Fruit fly (Drosophila melanogaster) whole organism, embryonic: Measurements from ENCODE around the gene Nepl20.
A peak's percentile ranks its signal among the peaks of the same experiment; 100 is the strongest.

Experiments
- Abd-B ChIP-seq: fragments of 200-800 bp; sonication (Bioruptor generic); optimal IDR thresholded peaks from 2 replicates; lab custom pipeline; 2018; ENCODE audit warnings: missing biosample characterization, mild to moderate bottlenecking, missing genetic modification characterization, moderate library complexity
- Aef1 ChIP-seq: fragments of 200-800 bp; sonication (Bioruptor generic); IDR thresholded peaks from 3 replicates; pipeline ENCODE4 v1.3.6; 2022; ENCODE audit warnings: missing biosample characterization, missing genetic modification characterization
- CG10565 ChIP-seq: fragments of 200-800 bp; sonication (Bioruptor generic); optimal IDR thresholded peaks from 3 replicates; lab custom pipeline; 2016; ENCODE audit warnings: missing biosample characterization, mild to moderate bottlenecking, missing genetic modification characterization
- CG12219 ChIP-seq: fragments of 200-800 bp; sonication (Bioruptor generic); optimal IDR thresholded peaks from 3 replicates; lab custom pipeline; 2018; ENCODE audit warnings: missing biosample characterization, mild to moderate bottlenecking, missing genetic modification characterization
- CG17186 ChIP-seq: fragments of 200-800 bp; sonication (Bioruptor generic); optimal IDR thresholded peaks from 3 replicates; lab custom pipeline; 2017; ENCODE audit warnings: missing biosample characterization, missing genetic modification reagents, missing genetic modification characterization
- CG17829 ChIP-seq: fragments of 200-800 bp; optimal IDR thresholded peaks from 2 replicates; lab custom pipeline; 2019; ENCODE audit warnings: missing biosample characterization, mild to moderate bottlenecking, missing genetic modification characterization, moderate library complexity
- CG1832 ChIP-seq: fragments of 200-800 bp; sonication (Bioruptor generic); optimal IDR thresholded peaks from 2 replicates; lab custom pipeline; 2017; ENCODE audit warnings: missing biosample characterization, mild to moderate bottlenecking, missing genetic modification characterization, inconsistent platforms
- CG31388 ChIP-seq: fragments of 200-800 bp; sonication (Bioruptor generic); optimal IDR thresholded peaks from 2 replicates; lab custom pipeline; 2016; ENCODE audit warnings: missing biosample characterization, missing genetic modification characterization
- CG31441 ChIP-seq: fragments of 200-800 bp; sonication (Bioruptor generic); IDR thresholded peaks from 2 replicates; pipeline ENCODE4 v1.3.6; 2022; ENCODE audit warnings: missing biosample characterization, missing genetic modification characterization
- CG3995 ChIP-seq: fragments of 200-800 bp; sonication (Bioruptor generic); optimal IDR thresholded peaks from 3 replicates; lab custom pipeline; 2016; ENCODE audit warnings: missing biosample characterization, missing genetic modification characterization
- CG4282 ChIP-seq: fragments of 200-800 bp; sonication (Bioruptor generic); optimal IDR thresholded peaks from 2 replicates; lab custom pipeline; 2016; ENCODE audit warnings: missing biosample characterization, missing genetic modification characterization
- CG4820 ChIP-seq: fragments of 200-800 bp; sonication (Bioruptor generic); optimal IDR thresholded peaks from 3 replicates; lab custom pipeline; 2016; ENCODE audit warnings: missing biosample characterization, missing genetic modification characterization
- CG6683 ChIP-seq: fragments of 200-800 bp; sonication (Bioruptor generic); optimal IDR thresholded peaks from 2 replicates; lab custom pipeline; 2017; ENCODE audit warnings: missing biosample characterization, mild to moderate bottlenecking, missing genetic modification characterization, missing genetic modification reagents
- CG7357 ChIP-seq: fragments of 200-800 bp; sonication (Bioruptor generic); IDR thresholded peaks from 3 replicates; pipeline ENCODE4 v1.3.6; 2022; ENCODE audit warnings: missing biosample characterization, missing genetic modification characterization
- CG7963 ChIP-seq: fragments of 200-800 bp; sonication (Bioruptor generic); IDR thresholded peaks from 3 replicates; pipeline ENCODE4 v1.3.6; 2022; ENCODE audit warnings: missing biosample characterization, missing genetic modification characterization; ENCODE audit not compliant: partially characterized antibody
- CG9437 ChIP-seq: fragments of 200-800 bp; sonication (Bioruptor generic); optimal IDR thresholded peaks from 2 replicates; lab custom pipeline; 2018; ENCODE audit warnings: missing biosample characterization, mild to moderate bottlenecking, missing genetic modification characterization
- CG9932 ChIP-seq: fragments of 200-800 bp; sonication (Bioruptor generic); IDR thresholded peaks from 2 replicates; pipeline ENCODE4 v1.3.6; 2022; ENCODE audit warnings: missing biosample characterization, missing genetic modification characterization
- D19A ChIP-seq: fragments of 200-800 bp; optimal IDR thresholded peaks from 3 replicates; lab custom pipeline; 2019; ENCODE audit warnings: missing biosample characterization, mild to moderate bottlenecking, missing genetic modification characterization, moderate library complexity
- D19B ChIP-seq: fragments of 200-800 bp; sonication (Bioruptor generic); optimal IDR thresholded peaks from 2 replicates; lab custom pipeline; 2017; ENCODE audit warnings: missing biosample characterization, mild to moderate bottlenecking, missing genetic modification characterization
- Dip3 ChIP-seq: fragments of 200-800 bp; sonication (Bioruptor generic); optimal IDR thresholded peaks from 3 replicates; lab custom pipeline; 2016; ENCODE audit warnings: missing biosample characterization, missing genetic modification characterization
- Elba2 ChIP-seq: fragments of 200-800 bp; sonication (Bioruptor generic); optimal IDR thresholded peaks from 3 replicates; lab custom pipeline; 2016; ENCODE audit warnings: missing biosample characterization, missing genetic modification characterization
- H15 ChIP-seq: fragments of 200-800 bp; sonication (Bioruptor generic); IDR thresholded peaks from 3 replicates; pipeline ENCODE4 v1.3.6; 2022; ENCODE audit warnings: missing biosample characterization, missing genetic modification characterization
- Hr3 ChIP-seq: fragments of 200-800 bp; sonication (Bioruptor generic); optimal IDR thresholded peaks from 3 replicates; lab custom pipeline; 2016; ENCODE audit warnings: missing biosample characterization, missing genetic modification characterization
- Hsf ChIP-seq: fragments of 200-800 bp; sonication (Bioruptor generic); optimal IDR thresholded peaks from 3 replicates; lab custom pipeline; 2016; ENCODE audit warnings: missing biosample characterization, missing genetic modification characterization
- Lpt ChIP-seq: fragments of >200 bp; optimal IDR thresholded peaks from 2 replicates; lab custom pipeline; 2018; ENCODE audit warnings: missing biosample characterization, missing genetic modification characterization
- NC2α ChIP-seq: fragments of 200-800 bp; sonication (Bioruptor generic); optimal IDR thresholded peaks from 2 replicates; lab custom pipeline; 2016; ENCODE audit warnings: missing biosample characterization, missing genetic modification characterization
- Nf-YB ChIP-seq: fragments of 200-800 bp; sonication (Bioruptor generic); optimal IDR thresholded peaks from 3 replicates; lab custom pipeline; 2019; ENCODE audit warnings: missing biosample characterization, mild to moderate bottlenecking, missing genetic modification characterization, moderate library complexity
- Sox102F ChIP-seq: fragments of 200-800 bp; sonication (Bioruptor generic); optimal IDR thresholded peaks from 2 replicates; lab custom pipeline; 2018; ENCODE audit warnings: missing biosample characterization, mild to moderate bottlenecking, missing genetic modification characterization, moderate library complexity
- Trl ChIP-seq, 3 experiments: fragments of >200 bp in 2 of 3; fragments of 200-800 bp in 1 of 3; sonication (Bioruptor generic) in 1 of 3; optimal IDR thresholded peaks; 2 replicates in 1 of 3; 3 replicates in 2 of 3; lab custom pipeline; 2016 to 2017; ENCODE audit warnings: missing biosample characterization in 1 of 3, missing genetic modification characterization in 1 of 3
- ap ChIP-seq: fragments of 200-800 bp; sonication (Bioruptor generic); IDR thresholded peaks from 2 replicates; pipeline ENCODE4 v1.3.6; 2022; ENCODE audit warnings: missing biosample characterization, missing genetic modification characterization
- ase ChIP-seq: fragments of 200-800 bp; sonication (Bioruptor generic); IDR thresholded peaks from 3 replicates; pipeline ENCODE4 v1.3.6; 2022; ENCODE audit warnings: missing biosample characterization, missing genetic modification characterization
- ash1 ChIP-seq: fragments of 200-800 bp; sonication (Bioruptor generic); optimal IDR thresholded peaks from 2 replicates; lab custom pipeline; 2018; ENCODE audit warnings: missing biosample characterization, mild to moderate bottlenecking, missing genetic modification characterization
- ato ChIP-seq: fragments of 200-800 bp; sonication (Bioruptor generic); IDR thresholded peaks from 2 replicates; pipeline ENCODE4 v1.3.6; 2022; ENCODE audit warnings: missing biosample characterization, missing genetic modification characterization; ENCODE audit not compliant: partially characterized antibody
- bigmax ChIP-seq: fragments of 200-800 bp; sonication (Bioruptor generic); optimal IDR thresholded peaks from 2 replicates; lab custom pipeline; 2018; ENCODE audit warnings: missing biosample characterization, mild to moderate bottlenecking, missing genetic modification characterization
- btn ChIP-seq: fragments of 200-800 bp; sonication (Bioruptor generic); optimal IDR thresholded peaks from 2 replicates; lab custom pipeline; 2016; ENCODE audit warnings: missing biosample characterization, missing genetic modification characterization
- chif ChIP-seq, 2 experiments: fragments of 200-800 bp; sonication (Bioruptor generic); optimal IDR thresholded peaks; 3 replicates each; lab custom pipeline; 2016; ENCODE audit warnings: missing biosample characterization in 2 of 2, missing genetic modification characterization in 2 of 2
- ci ChIP-seq: fragments of 200-800 bp; sonication (Bioruptor generic); IDR thresholded peaks from 3 replicates; pipeline ENCODE4 v1.3.6; 2022; ENCODE audit warnings: missing biosample characterization, missing genetic modification characterization
- gt ChIP-seq: fragments of 200-800 bp; sonication (Bioruptor generic); IDR thresholded peaks from 2 replicates; pipeline ENCODE4 v1.3.6; 2022; ENCODE audit warnings: missing biosample characterization, missing genetic modification characterization
- kni ChIP-seq: fragments of 200-800 bp; sonication (Bioruptor generic); optimal IDR thresholded peaks from 3 replicates; lab custom pipeline; 2017; ENCODE audit warnings: mild to moderate bottlenecking, missing biosample characterization, missing genetic modification reagents, missing genetic modification characterization
- pb ChIP-seq: fragments of 200-800 bp; sonication (Bioruptor generic); optimal IDR thresholded peaks from 3 replicates; lab custom pipeline; 2016; ENCODE audit warnings: missing biosample characterization, missing genetic modification characterization
- pfk ChIP-seq: fragments of 200-800 bp; sonication (Bioruptor generic); optimal IDR thresholded peaks from 2 replicates; lab custom pipeline; 2018; ENCODE audit warnings: missing biosample characterization, mild to moderate bottlenecking, missing genetic modification characterization, moderate library complexity
- pita ChIP-seq: fragments of 200-800 bp; sonication (Bioruptor generic); optimal IDR thresholded peaks from 2 replicates; lab custom pipeline; 2017; ENCODE audit warnings: missing biosample characterization, mild to moderate bottlenecking, missing genetic modification characterization
- psq ChIP-seq: fragments of 200-800 bp; sonication (Bioruptor generic); optimal IDR thresholded peaks from 2 replicates; lab custom pipeline; 2017; ENCODE audit warnings: missing biosample characterization, missing genetic modification characterization
- pum ChIP-seq: fragments of 200-800 bp; sonication (Bioruptor generic); optimal IDR thresholded peaks from 2 replicates; lab custom pipeline; 2016; ENCODE audit warnings: missing biosample characterization, missing genetic modification characterization
- ro ChIP-seq: fragments of 200-800 bp; sonication (Bioruptor generic); IDR thresholded peaks from 2 replicates; pipeline ENCODE4 v1.3.6; 2022; ENCODE audit warnings: missing biosample characterization, missing genetic modification characterization
- sc ChIP-seq, 3 experiments: fragments of >200 bp in 2 of 3; fragments of 200-800 bp in 1 of 3; sonication (Bioruptor generic) in 1 of 3; optimal IDR thresholded peaks; 2 replicates in 2 of 3; 3 replicates in 1 of 3; lab custom pipeline; 2017; ENCODE audit warnings: mild to moderate bottlenecking in 1 of 3, missing biosample characterization in 1 of 3, missing genetic modification characterization in 1 of 3, missing genetic modification reagents in 1 of 3
- tna ChIP-seq: fragments of 200-800 bp; sonication (Bioruptor generic); IDR thresholded peaks from 2 replicates; pipeline ENCODE4 v1.3.6; 2022; ENCODE audit warnings: missing biosample characterization, missing genetic modification characterization; ENCODE audit not compliant: partially characterized antibody
- toy ChIP-seq: fragments of 200-800 bp; sonication (Bioruptor generic); IDR thresholded peaks from 2 replicates; pipeline ENCODE4 v1.3.6; 2022; ENCODE audit warnings: missing biosample characterization, missing genetic modification characterization

Gene Nepl20

DNA sequence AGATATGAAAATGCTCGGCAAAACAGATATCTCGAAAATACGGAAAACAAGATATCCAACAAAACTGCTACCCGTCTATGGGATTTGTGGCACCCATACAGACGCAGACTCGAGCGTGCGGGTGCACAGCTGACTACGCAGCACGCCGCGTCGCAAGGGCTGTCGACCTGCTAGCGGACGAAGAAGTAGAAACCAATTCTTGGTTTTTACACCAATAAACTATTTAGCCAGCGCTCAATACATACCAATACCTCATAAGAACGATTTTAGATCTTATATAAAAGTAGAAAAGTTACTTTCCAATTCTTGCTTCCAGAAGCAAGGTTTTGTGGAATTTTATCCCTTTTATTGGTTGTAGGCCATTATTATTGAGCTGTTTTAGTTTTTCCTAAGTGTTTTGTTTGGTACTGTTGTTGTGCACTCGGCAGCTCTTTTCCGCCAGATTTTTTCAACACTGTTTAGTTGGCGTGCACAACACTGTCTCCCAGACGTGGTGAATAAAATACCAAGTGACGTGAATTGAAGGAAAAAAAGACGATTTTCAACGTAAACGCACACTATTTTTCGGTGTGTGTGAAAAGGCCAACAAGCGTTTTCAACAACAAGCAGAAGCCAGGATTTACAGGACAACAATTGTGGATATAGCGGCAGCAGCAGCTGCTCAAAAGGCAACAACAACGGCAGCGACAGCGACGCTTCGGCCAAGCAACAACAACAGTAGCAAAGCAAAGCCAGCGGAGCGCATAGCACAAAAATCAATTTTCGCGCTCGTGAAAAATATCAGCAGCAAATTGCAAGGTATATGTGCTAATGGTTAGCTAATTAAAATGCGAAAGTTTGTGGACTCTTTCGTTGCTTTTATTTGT lies 8.2 kb downstream of the Nepl20 start (continued):
- TF ChIP-seq btn (GFP tag; lab: Kevin White, UChicago) (no peak), NC2α (GFP tag; lab: Kevin White, UChicago) (no peak), gt (GFP tag; lab: Robert Waterston, UW) (no peak), CG17186 (peak; percentile 76), Hr3 (GFP tag; lab: Kevin White, UChicago) (peak; percentile 75), CG31441 (GFP tag; lab: Robert Waterston, UW) (peak; percentile 69), CG10565 (GFP tag; lab: Kevin White, UChicago) (no peak), Abd-B (GFP tag; lab: Kevin White, UChicago) (peak; percentile 70), CG7357 (GFP tag; lab: Robert Waterston, UW) (peak; percentile 59; the same call in 1 of the 3 replicates), ap (GFP tag; lab: Robert Waterston, UW) (no peak), chif (GFP tag; optimal IDR thresholded peaks at IDR 0.05; lab: Kevin White, UChicago) (peak; percentile 66 to 83), Nf-YB (peak; percentile 32), CG17829 (tag; lab: Kevin White, UChicago) (peak; percentile 67), ash1 (no peak), ato (no peak), CG9437 (GFP tag; lab: Kevin White, UChicago) (peak; percentile 78), sc (optimal IDR thresholded peaks at IDR 0.05; lab: Kevin White, UChicago) (no peak), sc (GFP tag; optimal IDR thresholded peaks at IDR 0.05; lab: Kevin White, UChicago) (peak; percentile 32), tna (GFP tag; lab: Robert Waterston, UW) (no peak), CG7963 (GFP tag; lab: Robert Waterston, UW) (no peak), Elba2 (GFP tag; lab: Kevin White, UChicago) (no peak), CG12219 (GFP tag; lab: Kevin White, UChicago) (peak; percentile 47), ase (GFP tag; lab: Robert Waterston, UW) (peak; percentile 54; the same call in 1 of the 3 replicates), Lpt (no peak), CG3995 (GFP tag; lab: Kevin White, UChicago) (peak; percentile 67), Trl (optimal IDR thresholded peaks at IDR 0.05; lab: Kevin White, UChicago) (no peak), Trl (GFP tag; optimal IDR thresholded peaks at IDR 0.05; lab: Kevin White, UChicago) (peak; percentile 89), toy (GFP tag; lab: Robert Waterston, UW) (no peak), pita (GFP tag; lab: Kevin White, UChicago) (no peak), Sox102F (GFP tag; lab: Kevin White, UChicago) (peak; percentile 74), Dip3 (peak; percentile 92), D19B (GFP tag; lab: Kevin White, UChicago) (peak; percentile 79), kni (GFP tag; lab: Kevin White, UChicago) (peak; percentile 78), bigmax (GFP tag; lab: Kevin White, UChicago) (no peak), D19A (tag; lab: Kevin White, UChicago) (peak; percentile 64), pfk (GFP tag; lab: Kevin White, UChicago) (peak; percentile 34), CG1832 (no peak), psq (no peak), CG6683 (GFP tag; lab: Kevin White, UChicago) (peak; percentile 63), ci (peak; percentile 32; the same call in 1 of the 3 replicates), H15 (GFP tag; lab: Robert Waterston, UW) (peak; percentile 69), ro (GFP tag; lab: Robert Waterston, UW) (no peak), Aef1 (GFP tag; lab: Robert Waterston, UW) (peak; percentile 69), CG4820 (GFP tag; lab: Kevin White, UChicago) (peak; percentile 75), pb (GFP tag; lab: Kevin White, UChicago) (peak; percentile 82), pum (GFP tag; lab: Kevin White, UChicago) (peak; percentile 88), CG31388 (peak; percentile 66), Hsf (GFP tag; lab: Kevin White, UChicago) (peak; percentile 81), CG9932 (GFP tag; lab: Robert Waterston, UW) (peak; percentile 86), CG4282 (peak; percentile 79)
